Worm (Caenorhabditis elegans) whole organism, midembryonic: Measurements from ENCODE around the gene msp-36.

ENCODE experiments used
- T22C8.4 ChIP-seq: fragments of 200-800 bp; sonication (Bioruptor generic); IDR thresholded peaks from 2 replicates; pipeline ENCODE4 v1.3.6; 2022; ENCODE audit warnings: missing genetic modification characterization, missing compliant biosample characterization
- cog-1 ChIP-seq: sonication (generic microtip); optimal IDR thresholded peaks from 2 replicates; lab custom pipeline; 2016; ENCODE audit warnings: missing genetic modification characterization, missing compliant biosample characterization
- flt-1 ChIP-seq: fragments of 200-800 bp; sonication (Bioruptor generic); IDR thresholded peaks from 2 replicates; pipeline ENCODE4 v1.3.6; 2022; ENCODE audit warnings: missing genetic modification characterization, missing compliant biosample characterization
- klf-2 ChIP-seq: fragments of 200-800 bp; sonication (Bioruptor generic); conservative IDR thresholded peaks from 2 replicates; pipeline ENCODE4 v1.3.6; 2022; ENCODE audit warnings: missing genetic modification reagents, missing genetic modification characterization, missing compliant biosample characterization
- med-1 ChIP-seq: sonication (generic microtip); optimal IDR thresholded peaks from 2 replicates; lab custom pipeline; 2017; ENCODE audit warnings: missing genetic modification characterization, mild to moderate bottlenecking, missing compliant biosample characterization, antibody characterized with exemption, missing genetic modification reagents; ENCODE audit not compliant: insufficient read depth
- ref-1 ChIP-seq: fragments of 200-800 bp; sonication (Bioruptor generic); conservative IDR thresholded peaks from 2 replicates; pipeline ENCODE4 v1.3.6; 2022; ENCODE audit warnings: missing genetic modification reagents, missing genetic modification characterization, missing compliant biosample characterization
- tab-1 ChIP-seq: fragments of 200-800 bp; sonication (Bioruptor generic); IDR thresholded peaks from 2 replicates; pipeline ENCODE4 v1.3.6; 2022; ENCODE audit warnings: missing genetic modification characterization, missing compliant biosample characterization
- ztf-23 ChIP-seq: fragments of 200-800 bp; sonication (Bioruptor generic); IDR thresholded peaks from 2 replicates; pipeline ENCODE4 v1.3.6; 2022; ENCODE audit warnings: missing genetic modification reagents, missing genetic modification characterization, missing compliant biosample characterization
- ztf-29 ChIP-seq: fragments of 200-800 bp; sonication (Bioruptor generic); IDR thresholded peaks from 2 replicates; pipeline ENCODE4 v1.3.6; 2022; ENCODE audit warnings: missing genetic modification reagents, missing genetic modification characterization, missing compliant biosample characterization

- TF ChIP-seq med-1 (GFP tag; lab: Kevin White, UChicago) = no peak
- no peak for TF ChIP-seq tab-1 (GFP tag; lab: Robert Waterston, UW)
- no peak for TF ChIP-seq ztf-23 (GFP tag; lab: Robert Waterston, UW)
- TF ChIP-seq cog-1 (tag; lab: Kevin White, UChicago) = no peak
- no peak for TF ChIP-seq T22C8.4
- no peak for TF ChIP-seq flt-1
- no peak for TF ChIP-seq klf-2 (GFP tag; lab: Robert Waterston, UW)
- TF ChIP-seq ztf-29 (GFP tag; lab: Robert Waterston, UW) = no peak
- no peak for TF ChIP-seq ref-1 (GFP tag; lab: Robert Waterston, UW)
These were observed 1.6 kb downstream of the msp-36 start, which contains the start of gene dis-3 for ce11 chrIV:10096881-10097280.
